Worm (Caenorhabditis elegans): ENCODE results near the gene K04C2.2.

Gene K04C2.2

DNA sequence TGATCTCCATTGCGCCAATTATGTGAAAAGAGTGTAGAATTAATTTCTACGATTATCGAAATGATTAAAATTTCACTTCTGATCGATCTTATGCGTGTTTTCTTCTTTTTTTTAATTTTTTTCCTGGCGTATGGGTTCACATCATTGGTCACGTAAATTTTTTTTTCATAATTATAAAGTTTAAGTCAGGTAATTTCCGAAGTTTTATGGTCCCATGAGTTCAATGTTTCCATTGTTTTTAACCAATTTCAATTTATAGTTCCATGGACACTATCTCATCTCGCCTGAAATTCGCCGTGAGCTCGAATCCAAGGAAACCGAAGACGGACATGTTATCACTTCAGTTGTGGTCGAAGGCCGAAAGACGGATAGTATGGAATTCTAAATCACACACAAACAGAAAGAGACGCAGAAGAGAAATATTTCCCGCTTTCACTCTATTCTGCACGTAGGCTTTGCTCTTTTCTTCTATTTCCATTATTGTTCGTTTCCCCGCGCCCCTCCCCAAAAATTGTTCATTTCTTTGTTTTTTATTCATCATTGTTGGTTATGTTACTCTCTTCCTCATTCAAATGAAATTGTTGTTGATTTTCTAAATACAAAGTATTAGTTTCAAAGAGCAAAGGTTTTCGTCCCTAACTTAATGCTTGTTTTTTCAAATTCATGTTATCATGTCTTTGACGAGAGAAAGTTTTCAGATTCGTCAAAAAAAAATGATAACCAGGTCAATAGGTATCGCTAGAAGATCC lies 45.9 kb downstream of the K04C2.2 start, which contains the start of the genes F57B9.8 and coq-2:
Gene F57B9.8 (minus strand): TSS at position 51 of the 749 bp plus-strand sequence.
Gene coq-2 (plus strand): TSS at position 699 of the 749 bp plus-strand sequence.
- TF ChIP-seq pat-9 (tag; optimal IDR thresholded peaks at IDR 0.05) (no peak), T23F11.4 (GFP tag; optimal IDR thresholded peaks at IDR 0.05) (no peak), sox-2 (GFP tag; IDR thresholded peaks at IDR 0.05) (no peak), ceh-2 (tag; optimal IDR thresholded peaks at IDR 0.05) (no peak), hlh-13 (GFP tag; optimal IDR thresholded peaks at IDR 0.05) (no peak), rnt-1 (tag; optimal IDR thresholded peaks at IDR 0.05) (no peak), ceh-48 (tag; optimal IDR thresholded peaks at IDR 0.05) (no peak), unc-86 (tag; optimal IDR thresholded peaks at IDR 0.05) (no peak), lin-11 (tag; optimal IDR thresholded peaks at IDR 0.05) (no peak), ztf-16 (tag; optimal IDR thresholded peaks at IDR 0.05) (no peak)

DNA sequence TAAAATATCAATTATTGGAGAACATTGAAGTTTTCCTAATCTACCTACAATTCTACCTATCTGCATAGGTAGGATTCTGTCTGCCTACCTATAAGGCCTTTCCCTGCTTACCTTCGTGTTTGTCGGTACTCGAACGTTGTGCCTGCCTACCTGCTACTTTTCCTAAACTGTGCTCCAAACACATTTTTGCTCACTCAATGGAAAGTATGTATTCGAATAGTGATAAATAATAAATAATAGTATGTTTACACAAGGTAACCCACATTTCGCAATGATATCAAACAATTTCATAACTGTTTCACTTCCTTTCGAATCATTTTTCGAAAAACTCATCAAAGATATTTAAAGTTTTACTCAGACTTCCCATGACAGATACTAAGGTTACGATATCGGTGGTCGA lies 49.9 kb downstream of the K04C2.2 start, which contains the start of gene F57B9.3:
Gene F57B9.3 (plus strand): TSS at position 301 of the 400 bp plus-strand sequence.
- no peak for TF ChIP-seq fkh-6 (tag; optimal IDR thresholded peaks at IDR 0.05)
- no peak for TF ChIP-seq elt-4 (tag; optimal IDR thresholded peaks at IDR 0.05)
- TF ChIP-seq ceh-48 (tag; optimal IDR thresholded peaks at IDR 0.05) = no peak
- no peak for TF ChIP-seq tbx-2 (tag; optimal IDR thresholded peaks at IDR 0.05)
- no peak for TF ChIP-seq ama-1 (optimal IDR thresholded peaks at IDR 0.05)
- TF ChIP-seq sox-2 (GFP tag; IDR thresholded peaks at IDR 0.05) = no peak
- TF ChIP-seq lin-11 (tag; optimal IDR thresholded peaks at IDR 0.05) = no peak

Measured in whole organism, late embryonic.